Worm (Caenorhabditis elegans): ENCODE data around the gene lev-9.

lev-9 gene

ce11 chrX:6259081-6259480 is 32.5 kb downstream of the lev-9 start:
- no peak for TF ChIP-seq rec-8 (tag; optimal IDR thresholded peaks at IDR 0.05)
- no peak for TF ChIP-seq dox-1 (GFP tag; IDR thresholded peaks at IDR 0.05)
- no peak for TF ChIP-seq lin-26 (GFP tag; IDR thresholded peaks at IDR 0.05)
- no peak for TF ChIP-seq rpc-1 (optimal IDR thresholded peaks at IDR 0.05)
- TF ChIP-seq rpc-1 (tag; optimal IDR thresholded peaks at IDR 0.05): no peak
- TF ChIP-seq ceh-40 (GFP tag; IDR thresholded peaks at IDR 0.05): no peak
- no peak for TF ChIP-seq let-607 (tag; optimal IDR thresholded peaks at IDR 0.05)
- no peak for TF ChIP-seq Y95B8A.8 (GFP tag; IDR thresholded peaks at IDR 0.05)
- TF ChIP-seq B0019.2 (GFP tag; conservative IDR thresholded peaks at IDR 0.05): no peak
- no peak for TF ChIP-seq B0035.1 (tag; optimal IDR thresholded peaks at IDR 0.05)
- no peak for TF ChIP-seq madf-3 (GFP tag; IDR thresholded peaks at IDR 0.05)
- TF ChIP-seq F10E7.11 (tag; optimal IDR thresholded peaks at IDR 0.05): no peak
- no peak for TF ChIP-seq ceh-79 (tag; optimal IDR thresholded peaks at IDR 0.05)
- TF ChIP-seq Y53G8AR.9 (GFP tag; conservative IDR thresholded peaks at IDR 0.05): no peak
- no peak for TF ChIP-seq ztf-3 (GFP tag; optimal IDR thresholded peaks at IDR 0.05)
- no peak for TF ChIP-seq tbp1 (GFP tag; optimal IDR thresholded peaks at IDR 0.05)
- TF ChIP-seq lag-1 (GFP tag; IDR thresholded peaks at IDR 0.05): no peak

ce11 chrX:6258409-6258808 is 33.1 kb downstream of the lev-9 start:
- no peak for TF ChIP-seq dpff-1 (tag; optimal IDR thresholded peaks at IDR 0.05)
- TF ChIP-seq mcd-1 (GFP tag; IDR thresholded peaks at IDR 0.05): no peak
- TF ChIP-seq efl-1 (GFP tag; optimal IDR thresholded peaks at IDR 0.05): no peak
- no peak for TF ChIP-seq ceh-91 (GFP tag; IDR thresholded peaks at IDR 0.05)
- no peak for TF ChIP-seq repo-1 (tag; optimal IDR thresholded peaks at IDR 0.05)
- no peak for TF ChIP-seq lsl-1 (GFP tag; optimal IDR thresholded peaks at IDR 0.05)
- TF ChIP-seq ceh-79 (tag; optimal IDR thresholded peaks at IDR 0.05): no peak
- no peak for TF ChIP-seq F49E8.2 (tag; optimal IDR thresholded peaks at IDR 0.05; ENCODE audit: insufficient read depth)
- no peak for TF ChIP-seq hmg-20 (GFP tag; IDR thresholded peaks at IDR 0.05)
- TF ChIP-seq sea-2 (GFP tag; IDR thresholded peaks at IDR 0.05): no peak
- no peak for TF ChIP-seq ets-4 (GFP tag; optimal IDR thresholded peaks at IDR 0.05)
- TF ChIP-seq Y67H2A.10 (GFP tag; conservative IDR thresholded peaks at IDR 0.05): no peak

- TF ChIP-seq Y79H2A.3 (GFP tag; conservative IDR thresholded peaks at IDR 0.05): no peak
- TF ChIP-seq him-1 (tag; optimal IDR thresholded peaks at IDR 0.05): no peak
- no peak for TF ChIP-seq madf-8 (GFP tag; conservative IDR thresholded peaks at IDR 0.05)
- no peak for TF ChIP-seq rpc-1 (optimal IDR thresholded peaks at IDR 0.05)
- no peak for TF ChIP-seq rpc-1 (tag; optimal IDR thresholded peaks at IDR 0.05)
- no peak for TF ChIP-seq hrde-1 (tag; optimal IDR thresholded peaks at IDR 0.05; ENCODE audit: borderline replicate concordance)
- no peak for TF ChIP-seq dox-1 (GFP tag; IDR thresholded peaks at IDR 0.05)
- no peak for TF ChIP-seq lsl-1 (GFP tag; optimal IDR thresholded peaks at IDR 0.05)
- TF ChIP-seq lin-40 (tag; optimal IDR thresholded peaks at IDR 0.05): no peak
- no peak for TF ChIP-seq lin-35 (GFP tag; optimal IDR thresholded peaks at IDR 0.05)
- TF ChIP-seq tbp1 (GFP tag; optimal IDR thresholded peaks at IDR 0.05): no peak
- TF ChIP-seq F55B11.4 (tag; optimal IDR thresholded peaks at IDR 0.05; ENCODE audit: borderline replicate concordance, insufficient read depth): no peak
- no peak for TF ChIP-seq F57A8.1 (GFP tag; optimal IDR thresholded peaks at IDR 0.05)
- TF ChIP-seq gei-17 (GFP tag; optimal IDR thresholded peaks at IDR 0.05): no peak
- TF ChIP-seq cebp-1 (GFP tag; IDR thresholded peaks at IDR 0.05): no peak
- TF ChIP-seq cebp-1 (tag; optimal IDR thresholded peaks at IDR 0.05): no peak
- TF ChIP-seq snpc-4 (GFP tag; optimal IDR thresholded peaks at IDR 0.05): no peak
- no peak for TF ChIP-seq snpc-4 (tag; optimal IDR thresholded peaks at IDR 0.05)
- TF ChIP-seq B0035.1 (tag; optimal IDR thresholded peaks at IDR 0.05): no peak
- TF ChIP-seq mel-28 (tag; optimal IDR thresholded peaks at IDR 0.05; ENCODE audit: borderline replicate concordance): no peak
- TF ChIP-seq ZK185.1 (tag; optimal IDR thresholded peaks at IDR 0.05; ENCODE audit: poor library complexity, severe bottlenecking): no peak
Measured at ce11 chrX:6256969-6257368, 34.6 kb downstream of the lev-9 start.

Data from whole organism, young adult.